Fruit fly (Drosophila melanogaster) whole organism, embryonic: ENCODE data around the gene fru.

Experiments
- Asciz ChIP-seq: fragments of 200-800 bp; sonication (Bioruptor generic); optimal IDR thresholded peaks from 2 replicates; lab custom pipeline; 2017; ENCODE audit warnings: missing biosample characterization, mild to moderate bottlenecking, missing genetic modification characterization, missing genetic modification reagents
- CG10366 ChIP-seq: fragments of 200-800 bp; sonication (Bioruptor generic); IDR thresholded peaks from 2 replicates; pipeline ENCODE4 v1.3.6; 2022; ENCODE audit warnings: missing biosample characterization, missing genetic modification characterization
- CG10431 ChIP-seq: fragments of 200-800 bp; sonication (Bioruptor generic); optimal IDR thresholded peaks from 3 replicates; lab custom pipeline; 2018; ENCODE audit warnings: missing biosample characterization, mild to moderate bottlenecking, missing genetic modification characterization
- CG1233 ChIP-seq: fragments of 200-800 bp; sonication (Bioruptor generic); optimal IDR thresholded peaks from 4 replicates; lab custom pipeline; 2018; ENCODE audit warnings: missing biosample characterization, mild to moderate bottlenecking, missing genetic modification characterization
- CG12659 ChIP-seq: fragments of 200-800 bp; sonication (Bioruptor generic); optimal IDR thresholded peaks from 3 replicates; lab custom pipeline; 2017; ENCODE audit warnings: mild to moderate bottlenecking, missing biosample characterization, missing genetic modification reagents, missing genetic modification characterization
- CG15269 ChIP-seq: fragments of 200-800 bp; sonication (Bioruptor generic); optimal IDR thresholded peaks from 2 replicates; lab custom pipeline; 2018; ENCODE audit warnings: missing biosample characterization, mild to moderate bottlenecking, missing genetic modification characterization, moderate library complexity
- CG17829 ChIP-seq: fragments of 200-800 bp; optimal IDR thresholded peaks from 2 replicates; lab custom pipeline; 2019; ENCODE audit warnings: missing biosample characterization, mild to moderate bottlenecking, missing genetic modification characterization, moderate library complexity
- CG3163 ChIP-seq: fragments of 200-800 bp; sonication (Bioruptor generic); optimal IDR thresholded peaks from 3 replicates; lab custom pipeline; 2016; ENCODE audit warnings: missing biosample characterization, missing genetic modification characterization
- CG33213 ChIP-seq: fragments of 200-800 bp; sonication (Bioruptor generic); optimal IDR thresholded peaks from 3 replicates; lab custom pipeline; 2016; ENCODE audit warnings: missing biosample characterization, missing genetic modification characterization
- CG43689 ChIP-seq: fragments of 200-800 bp; sonication (Bioruptor generic); IDR thresholded peaks from 2 replicates; pipeline ENCODE4 v1.3.6; 2022; ENCODE audit warnings: missing biosample characterization, missing genetic modification characterization
- CG6175 ChIP-seq: fragments of 200-800 bp; sonication (Bioruptor generic); IDR thresholded peaks from 3 replicates; pipeline ENCODE4 v1.3.6; 2022; ENCODE audit warnings: missing biosample characterization, missing genetic modification characterization
- CG6689 ChIP-seq: fragments of 200-800 bp; sonication (Bioruptor generic); IDR thresholded peaks from 2 replicates; pipeline ENCODE4 v1.3.6; 2022; ENCODE audit warnings: missing biosample characterization, missing genetic modification characterization
- CG7357 ChIP-seq: fragments of 200-800 bp; sonication (Bioruptor generic); IDR thresholded peaks from 3 replicates; pipeline ENCODE4 v1.3.6; 2022; ENCODE audit warnings: missing biosample characterization, missing genetic modification characterization
- CG7987 ChIP-seq: fragments of 200-800 bp; sonication (Bioruptor generic); optimal IDR thresholded peaks from 2 replicates; lab custom pipeline; 2018; ENCODE audit warnings: missing biosample characterization, mild to moderate bottlenecking, missing genetic modification characterization, moderate library complexity
- CG8089 ChIP-seq: fragments of 200-800 bp; sonication (Bioruptor generic); optimal IDR thresholded peaks from 3 replicates; lab custom pipeline; 2016; ENCODE audit warnings: missing biosample characterization, missing genetic modification characterization
- CG8281 ChIP-seq: fragments of 200-800 bp; sonication (Bioruptor generic); optimal IDR thresholded peaks from 2 replicates; lab custom pipeline; 2018; ENCODE audit warnings: missing biosample characterization, mild to moderate bottlenecking, missing genetic modification characterization, moderate library complexity
- Dek ChIP-seq: fragments of 200-800 bp; sonication (Bioruptor generic); optimal IDR thresholded peaks from 3 replicates; lab custom pipeline; 2019; ENCODE audit warnings: missing biosample characterization, mild to moderate bottlenecking, missing genetic modification characterization, moderate library complexity
- Dref ChIP-seq: fragments of 200-800 bp; sonication (Bioruptor generic); IDR thresholded peaks from 2 replicates; pipeline ENCODE4 v1.3.6; 2022; ENCODE audit warnings: missing biosample characterization, missing genetic modification characterization
- Ets97D ChIP-seq: fragments of 200-800 bp; sonication (Bioruptor generic); optimal IDR thresholded peaks from 3 replicates; lab custom pipeline; 2016; ENCODE audit warnings: missing biosample characterization, missing genetic modification characterization
- H2.0 ChIP-seq: fragments of 200-800 bp; sonication (Bioruptor generic); IDR thresholded peaks from 2 replicates; pipeline ENCODE4 v1.3.6; 2022; ENCODE audit warnings: missing biosample characterization, missing genetic modification characterization
- HHEX ChIP-seq: fragments of 200-800 bp; sonication (Bioruptor generic); optimal IDR thresholded peaks from 3 replicates; lab custom pipeline; 2017; ENCODE audit warnings: missing biosample characterization, mild to moderate bottlenecking, missing genetic modification characterization, missing genetic modification reagents
- HLH54F ChIP-seq: fragments of 200-800 bp; sonication (Bioruptor generic); optimal IDR thresholded peaks from 3 replicates; lab custom pipeline; 2016; ENCODE audit warnings: missing biosample characterization, missing genetic modification characterization
- Hand ChIP-seq: fragments of 200-800 bp; sonication (Bioruptor generic); optimal IDR thresholded peaks from 2 replicates; lab custom pipeline; 2017; ENCODE audit warnings: mild to moderate bottlenecking, missing biosample characterization, missing genetic modification reagents, missing genetic modification characterization
- Hmx ChIP-seq: fragments of 200-800 bp; sonication (Bioruptor generic); optimal IDR thresholded peaks from 2 replicates; lab custom pipeline; 2016; ENCODE audit warnings: missing biosample characterization, missing genetic modification characterization
- MTF-1 ChIP-seq: fragments of 200-800 bp; sonication (Bioruptor generic); optimal IDR thresholded peaks from 2 replicates; lab custom pipeline; 2018; ENCODE audit warnings: missing biosample characterization, mild to moderate bottlenecking, missing genetic modification characterization, borderline replicate concordance
- Oaz ChIP-seq: fragments of 200-800 bp; sonication (Bioruptor generic); IDR thresholded peaks from 2 replicates; pipeline ENCODE4 v1.3.6; 2022; ENCODE audit warnings: missing biosample characterization, missing genetic modification characterization
- Opbp ChIP-seq: fragments of 200-800 bp; sonication (Bioruptor generic); IDR thresholded peaks from 3 replicates; pipeline ENCODE4 v1.3.6; 2022; ENCODE audit warnings: missing biosample characterization, missing genetic modification characterization; ENCODE audit not compliant: partially characterized antibody
- Ravus ChIP-seq: fragments of 200-800 bp; sonication (Bioruptor generic); IDR thresholded peaks from 2 replicates; pipeline ENCODE4 v1.3.6; 2022; ENCODE audit warnings: missing biosample characterization, missing genetic modification characterization
- Sox102F ChIP-seq: fragments of 200-800 bp; sonication (Bioruptor generic); optimal IDR thresholded peaks from 2 replicates; lab custom pipeline; 2018; ENCODE audit warnings: missing biosample characterization, mild to moderate bottlenecking, missing genetic modification characterization, moderate library complexity
- Spps ChIP-seq: fragments of 200-800 bp; sonication (Bioruptor generic); optimal IDR thresholded peaks from 2 replicates; lab custom pipeline; 2018; ENCODE audit warnings: missing biosample characterization, mild to moderate bottlenecking, missing genetic modification characterization
- Sry-δ ChIP-seq: fragments of 200-800 bp; sonication (Bioruptor generic); optimal IDR thresholded peaks from 2 replicates; lab custom pipeline; 2016; ENCODE audit warnings: missing biosample characterization, missing genetic modification characterization
- TFAM ChIP-seq: fragments of 200-800 bp; sonication (Bioruptor generic); optimal IDR thresholded peaks from 2 replicates; lab custom pipeline; 2017; ENCODE audit warnings: missing biosample characterization, missing genetic modification characterization, inconsistent platforms
- Xrp1 ChIP-seq: fragments of 200-800 bp; sonication (Bioruptor generic); IDR thresholded peaks from 2 replicates; pipeline ENCODE4 v1.3.6; 2022; ENCODE audit warnings: missing biosample characterization, missing genetic modification characterization
- ab ChIP-seq: fragments of 200-800 bp; sonication (Bioruptor generic); optimal IDR thresholded peaks from 2 replicates; lab custom pipeline; 2016; ENCODE audit warnings: missing biosample characterization, missing genetic modification characterization
- al ChIP-seq: fragments of 200-800 bp; sonication (Bioruptor generic); IDR thresholded peaks from 2 replicates; pipeline ENCODE4 v1.3.6; 2022; ENCODE audit warnings: missing biosample characterization, missing genetic modification characterization
- croc ChIP-seq: fragments of 200-800 bp; sonication (Bioruptor generic); conservative IDR thresholded peaks from 3 replicates; pipeline ENCODE4 v1.3.6; 2022; ENCODE audit warnings: missing biosample characterization, missing genetic modification characterization
- da ChIP-seq: fragments of 200-800 bp; sonication (Bioruptor generic); optimal IDR thresholded peaks from 2 replicates; lab custom pipeline; 2016; ENCODE audit warnings: missing biosample characterization, missing genetic modification characterization
- dan ChIP-seq: fragments of 200-800 bp; sonication (Bioruptor generic); IDR thresholded peaks from 2 replicates; pipeline ENCODE4 v1.3.6; 2022; ENCODE audit warnings: missing biosample characterization, missing genetic modification characterization
- grn ChIP-seq: fragments of 200-800 bp; sonication (Bioruptor generic); optimal IDR thresholded peaks from 3 replicates; lab custom pipeline; 2017; ENCODE audit warnings: missing biosample characterization, missing genetic modification characterization
- gsb-n ChIP-seq: fragments of 200-800 bp; sonication (Bioruptor generic); optimal IDR thresholded peaks from 3 replicates; lab custom pipeline; 2018; ENCODE audit warnings: missing biosample characterization, mild to moderate bottlenecking, missing genetic modification characterization
- insv ChIP-seq, 2 experiments: fragments of 200-800 bp; sonication (Bioruptor generic); optimal IDR thresholded peaks; 3 replicates each; lab custom pipeline; 2016 to 2018; ENCODE audit warnings: missing biosample characterization in 2 of 2, missing genetic modification characterization in 2 of 2
- mirr ChIP-seq: fragments of 200-800 bp; sonication (Bioruptor generic); optimal IDR thresholded peaks from 3 replicates; lab custom pipeline; 2018; ENCODE audit warnings: missing biosample characterization, mild to moderate bottlenecking, missing genetic modification characterization
- nerfin-1 ChIP-seq: fragments of 200-800 bp; sonication (Bioruptor generic); optimal IDR thresholded peaks from 3 replicates; lab custom pipeline; 2019; ENCODE audit warnings: missing biosample characterization, mild to moderate bottlenecking, missing genetic modification characterization, moderate library complexity
- oc ChIP-seq: fragments of 200-800 bp; sonication (Bioruptor generic); optimal IDR thresholded peaks from 2 replicates; lab custom pipeline; 2018; ENCODE audit warnings: missing biosample characterization, mild to moderate bottlenecking, missing genetic modification characterization, moderate library complexity
- pita ChIP-seq: fragments of 200-800 bp; sonication (Bioruptor generic); optimal IDR thresholded peaks from 2 replicates; lab custom pipeline; 2017; ENCODE audit warnings: missing biosample characterization, mild to moderate bottlenecking, missing genetic modification characterization
- pnt ChIP-seq: fragments of 200-800 bp; sonication (Bioruptor generic); optimal IDR thresholded peaks from 3 replicates; lab custom pipeline; 2016; ENCODE audit warnings: missing biosample characterization, missing genetic modification characterization
- prd ChIP-seq, 3 experiments: fragments of >200 bp in 2 of 3; fragments of 200-800 bp in 1 of 3; sonication (Bioruptor generic) in 1 of 3; optimal IDR thresholded peaks in 2 of 3; IDR thresholded peaks in 1 of 3; 2 replicates in 2 of 3; 3 replicates in 1 of 3; pipeline versions ENCODE4 v1.3.6 to Lab custom; 2017 to 2022; ENCODE audit warnings: missing biosample characterization in 1 of 3, missing genetic modification characterization in 1 of 3
- pum ChIP-seq: fragments of 200-800 bp; sonication (Bioruptor generic); optimal IDR thresholded peaks from 2 replicates; lab custom pipeline; 2016; ENCODE audit warnings: missing biosample characterization, missing genetic modification characterization
- seq ChIP-seq: fragments of 200-800 bp; sonication (Bioruptor generic); IDR thresholded peaks from 2 replicates; pipeline ENCODE4 v1.3.6; 2022; ENCODE audit warnings: missing biosample characterization, missing genetic modification characterization
- sima ChIP-seq: fragments of 200-800 bp; sonication (Bioruptor generic); optimal IDR thresholded peaks from 2 replicates; lab custom pipeline; 2016; ENCODE audit warnings: missing biosample characterization, missing genetic modification characterization

The fru gene

DNA sequence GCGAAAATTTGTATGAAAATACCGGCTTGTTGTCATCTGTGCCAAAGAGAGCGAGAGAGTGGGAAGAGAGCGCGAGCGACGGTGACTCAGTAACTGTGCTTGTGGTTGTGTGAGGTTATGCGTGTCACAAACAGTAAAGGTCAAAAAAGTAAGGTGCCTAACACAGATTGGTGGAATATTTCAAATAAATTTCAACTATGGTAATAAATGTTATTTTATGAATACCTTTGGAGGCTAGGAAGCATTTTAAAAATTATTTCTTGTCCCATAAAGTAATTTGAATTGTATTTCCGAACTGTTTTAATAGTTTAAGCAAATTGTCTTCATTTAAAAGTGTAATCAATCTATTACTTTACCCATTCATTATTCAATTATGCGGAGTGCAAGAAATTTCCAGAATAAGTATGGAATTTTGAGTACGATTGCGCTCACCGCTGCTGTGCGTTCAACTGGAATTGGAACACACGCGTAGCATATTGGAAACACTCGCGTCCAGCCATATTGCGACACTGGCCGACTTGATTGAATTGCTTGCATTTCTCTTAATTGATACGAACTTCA, 28.4 kb upstream of the fru start (continued):
- TF ChIP-seq Sox102F (GFP tag; lab: Kevin White, UChicago) (peak; percentile 96), CG6175 (peak; percentile 88), oc (peak; percentile 89), pnt (GFP tag; lab: Kevin White, UChicago) (peak; percentile 83), CG17829 (tag; lab: Kevin White, UChicago) (peak; percentile 95), grn (GFP tag; lab: Kevin White, UChicago) (no peak), croc (GFP tag; lab: Robert Waterston, UW) (peak; percentile 89), nerfin-1 (tag; lab: Kevin White, UChicago) (peak; percentile 85), CG7987 (GFP tag; lab: Kevin White, UChicago) (peak; percentile 82), da (GFP tag; lab: Kevin White, UChicago) (peak; percentile 79), TFAM (peak; percentile 66), Sry-δ (GFP tag; lab: Kevin White, UChicago) (peak; percentile 41), Hand (GFP tag; lab: Kevin White, UChicago) (peak; percentile 90), sima (GFP tag; lab: Kevin White, UChicago) (peak; percentile 67), CG1233 (GFP tag; lab: Kevin White, UChicago) (peak; percentile 92), Opbp (GFP tag; lab: Robert Waterston, UW) (no peak), Xrp1 (peak; percentile 92), CG6689 (GFP tag; lab: Robert Waterston, UW) (peak; percentile 95), Ravus (peak; percentile 73), CG33213 (peak; percentile 67), seq (GFP tag; lab: Robert Waterston, UW) (peak; percentile 94), CG12659 (GFP tag; lab: Kevin White, UChicago) (peak; percentile 98), HHEX (GFP tag; lab: Kevin White, UChicago) (peak; percentile 94), CG15269 (peak; percentile 96), CG43689 (GFP tag; lab: Robert Waterston, UW) (peak; percentile 74), gsb-n (peak; percentile 90), prd (optimal IDR thresholded peaks at IDR 0.05; lab: Kevin White, UChicago) (no peak), prd (GFP tag; IDR thresholded peaks at IDR 0.05; lab: Robert Waterston, UW) (peak; percentile 94), Oaz (GFP tag; lab: Robert Waterston, UW) (peak; percentile 85), dan (GFP tag; lab: Robert Waterston, UW) (no peak), pum (GFP tag; lab: Kevin White, UChicago) (peak; percentile 81), MTF-1 (peak; percentile 56), al (GFP tag; lab: Robert Waterston, UW) (peak; percentile 85), ab (GFP tag; lab: Kevin White, UChicago) (peak; percentile 76), CG8089 (GFP tag; lab: Kevin White, UChicago) (peak; percentile 91), pita (GFP tag; lab: Kevin White, UChicago) (no peak), HLH54F (GFP tag; lab: Kevin White, UChicago) (peak; percentile 94), Ets97D (peak; percentile 54), CG10431 (GFP tag; lab: Kevin White, UChicago) (peak; percentile 75), Dek (tag; lab: Kevin White, UChicago) (peak; percentile 92), CG10366 (GFP tag; lab: Robert Waterston, UW) (peak; percentile 85), Hmx (GFP tag; lab: Kevin White, UChicago) (peak; percentile 93), mirr (GFP tag; lab: Kevin White, UChicago) (peak; percentile 73), Dref (GFP tag; lab: Robert Waterston, UW) (0 out of 2 replicates have a peak, but pooled peaks have one; percentile 2), CG3163 (GFP tag; lab: Kevin White, UChicago) (peak; percentile 84), CG8281 (tag; lab: Kevin White, UChicago) (peak; percentile 74), Spps (tag; lab: Kevin White, UChicago) (peak; percentile 84), Asciz (peak; percentile 93), H2.0 (peak; percentile 88), insv (GFP tag; optimal IDR thresholded peaks at IDR 0.05; lab: Kevin White, UChicago) (peak; percentile 0 to 67), CG7357 (GFP tag; lab: Robert Waterston, UW) (peak; percentile 84)
